Worm (Caenorhabditis elegans): Measurements from ENCODE around the gene cest-33.

- TF ChIP-seq nhr-237 (tag; optimal IDR thresholded peaks at IDR 0.05): no peak
- no peak for TF ChIP-seq sptf-1 (tag; optimal IDR thresholded peaks at IDR 0.05)
- no peak for TF ChIP-seq nhr-76 (tag; optimal IDR thresholded peaks at IDR 0.05)
- TF ChIP-seq elt-3 (tag; optimal IDR thresholded peaks at IDR 0.05): no peak
- no peak for TF ChIP-seq ham-2 (GFP tag; optimal IDR thresholded peaks at IDR 0.05)
- no peak for TF ChIP-seq mep-1 (tag; optimal IDR thresholded peaks at IDR 0.05)
- no peak for TF ChIP-seq ztf-11 (tag; optimal IDR thresholded peaks at IDR 0.05)
- no peak for TF ChIP-seq nhr-12 (tag; optimal IDR thresholded peaks at IDR 0.05)
- no peak for TF ChIP-seq lin-32 (GFP tag; optimal IDR thresholded peaks at IDR 0.05)
- no peak for TF ChIP-seq unc-62 (GFP tag; optimal IDR thresholded peaks at IDR 0.05)
- no peak for TF ChIP-seq pha-4 (tag; optimal IDR thresholded peaks at IDR 0.05)
Measured at ce11 chrV:6411161-6411560, 45.7 kb upstream of the cest-33 start.

Data from whole organism, mixed stage, embryonic.